Worm (Caenorhabditis elegans): ENCODE results near the gene F42A9.3.

Gene F42A9.3

DNA sequence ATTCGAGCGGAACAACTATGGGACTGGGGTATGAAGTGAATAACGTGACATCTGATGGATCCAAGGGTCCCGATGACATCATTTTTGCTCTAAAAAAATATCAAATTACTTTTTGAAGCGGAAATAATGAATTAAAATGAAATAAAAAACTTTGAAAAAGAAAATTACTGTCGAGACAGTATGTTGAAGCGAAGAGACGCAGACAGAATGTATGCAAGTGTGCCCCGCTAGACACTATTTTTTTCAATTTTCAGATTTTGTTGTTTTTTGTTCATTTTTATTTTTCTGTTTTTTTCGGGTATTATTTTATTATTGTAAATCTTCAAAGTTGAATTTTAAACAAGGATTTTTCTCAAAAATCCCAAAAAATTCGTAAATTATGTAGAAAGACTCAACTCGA is 1.6 kb downstream of the F42A9.3 start, which contains the start of gene F42A9.8:
TSS of gene F42A9.8 (minus strand) at position 88 of the 400 bp plus-strand sequence.
- TF ChIP-seq lin-38 (GFP tag; IDR thresholded peaks at IDR 0.05) (peak; percentile 56), madf-5 (GFP tag; IDR thresholded peaks at IDR 0.05) (no peak)

DNA sequence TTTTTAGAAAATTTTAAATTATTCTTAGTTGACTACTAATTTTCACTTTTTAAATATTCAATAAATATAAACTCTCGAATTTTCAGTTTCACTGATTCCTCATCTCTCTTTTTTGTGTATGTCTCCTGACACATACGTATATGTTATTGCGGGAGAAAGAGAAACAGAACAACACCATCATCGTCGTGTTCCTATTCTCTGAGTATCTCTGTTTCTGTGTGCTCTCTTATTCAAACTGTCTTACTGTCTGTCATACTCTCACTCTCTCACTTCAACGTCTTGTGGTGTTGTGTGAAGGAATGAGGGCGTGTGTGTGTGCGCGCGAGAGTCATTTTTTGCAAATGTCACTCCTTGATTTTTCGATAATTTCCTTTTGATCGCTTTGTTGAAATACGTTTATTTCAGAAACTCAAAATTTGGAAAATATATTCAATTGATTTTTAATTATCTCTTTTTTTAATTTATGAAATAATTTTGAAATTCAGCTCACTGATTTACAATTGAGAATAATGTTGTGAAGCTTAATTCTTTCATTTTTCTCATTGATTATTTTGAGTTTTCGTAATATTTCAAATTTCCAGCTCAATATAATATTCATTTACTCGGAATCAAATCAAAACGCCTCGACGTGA is 3.2 kb downstream of the F42A9.3 start, which contains the start of gene lin-49:
TSS of gene lin-49 (plus strand) at position 582 of the 632 bp plus-strand sequence.
- TF ChIP-seq ctbp-1 (GFP tag; IDR thresholded peaks at IDR 0.05): 0 out of 2 replicates have a peak, but pooled peaks have one; percentile 42
- TF ChIP-seq snpc-1.2 (GFP tag; IDR thresholded peaks at IDR 0.05): no peak
- no peak for TF ChIP-seq zip-11 (GFP tag; IDR thresholded peaks at IDR 0.05)
- TF ChIP-seq mep-1 (tag; optimal IDR thresholded peaks at IDR 0.05): peak; percentile 88
- no peak for TF ChIP-seq F26F4.8 (GFP tag; conservative IDR thresholded peaks at IDR 0.05)
- no peak for TF ChIP-seq ces-1 (GFP tag; optimal IDR thresholded peaks at IDR 0.05)
- TF ChIP-seq Y5F2A.4 (GFP tag; optimal IDR thresholded peaks at IDR 0.05): no peak
- TF ChIP-seq php-3 (GFP tag; IDR thresholded peaks at IDR 0.05): no peak
- no peak for TF ChIP-seq ceh-20 (GFP tag; IDR thresholded peaks at IDR 0.05)
- no peak for TF ChIP-seq Y105C5A.15 (GFP tag; IDR thresholded peaks at IDR 0.05)
- TF ChIP-seq spr-1 (tag; optimal IDR thresholded peaks at IDR 0.05): no peak
- no peak for TF ChIP-seq zag-1 (tag; optimal IDR thresholded peaks at IDR 0.05)
- peak; percentile 56 for TF ChIP-seq rbr-2 (tag; optimal IDR thresholded peaks at IDR 0.05)
- TF ChIP-seq snpc-4 (tag; optimal IDR thresholded peaks at IDR 0.05): no peak
- peak; percentile 87 for TF ChIP-seq dve-1 (tag; optimal IDR thresholded peaks at IDR 0.05; ENCODE audit: insufficient read depth)
- no peak for TF ChIP-seq tra-1 (GFP tag; IDR thresholded peaks at IDR 0.05)
- TF ChIP-seq daf-8 (GFP tag; IDR thresholded peaks at IDR 0.05): no peak
- no peak for TF ChIP-seq nhr-76 (tag; optimal IDR thresholded peaks at IDR 0.05)
- no peak for TF ChIP-seq gei-8 (GFP tag; optimal IDR thresholded peaks at IDR 0.05)
- peak; percentile 43 to 82 for TF ChIP-seq lsy-2 (tag; optimal IDR thresholded peaks at IDR 0.05)
- TF ChIP-seq unc-62 (GFP tag; optimal IDR thresholded peaks at IDR 0.05 in 1 of 2): peak in 1 of 2 experiments; percentile 10
- no peak for TF ChIP-seq unc-62 (tag; optimal IDR thresholded peaks at IDR 0.05)
- TF ChIP-seq D1046.2 (GFP tag; IDR thresholded peaks at IDR 0.05): no peak
- TF ChIP-seq jun-1 (tag; optimal IDR thresholded peaks at IDR 0.05): no peak
- no peak for TF ChIP-seq nhr-42 (GFP tag; IDR thresholded peaks at IDR 0.05)
- TF ChIP-seq lin-39 (tag; optimal IDR thresholded peaks at IDR 0.05): no peak
- TF ChIP-seq nhr-237 (tag; optimal IDR thresholded peaks at IDR 0.05): no peak
- peak; percentile 7 for TF ChIP-seq nhr-11 (tag; optimal IDR thresholded peaks at IDR 0.05)
- peak; percentile 86 for TF ChIP-seq hlh-11 (tag; optimal IDR thresholded peaks at IDR 0.05)
- TF ChIP-seq R02D3.7 (tag; optimal IDR thresholded peaks at IDR 0.05): no peak
- peak; percentile 20 for TF ChIP-seq nhr-102 (tag; optimal IDR thresholded peaks at IDR 0.05)
- TF ChIP-seq T26A8.4 (GFP tag; IDR thresholded peaks at IDR 0.05): no peak
- no peak for TF ChIP-seq madf-5 (GFP tag; IDR thresholded peaks at IDR 0.05)
- peak in 1 of 2 experiments; percentile 79 for TF ChIP-seq daf-16 (GFP tag; optimal IDR thresholded peaks at IDR 0.05)
- peak; percentile 80 for TF ChIP-seq daf-16 (tag; optimal IDR thresholded peaks at IDR 0.05)
- TF ChIP-seq nhr-111 (GFP tag; optimal IDR thresholded peaks at IDR 0.05): no peak
- TF ChIP-seq lin-38 (GFP tag; IDR thresholded peaks at IDR 0.05): peak; percentile 44
- no peak for TF ChIP-seq unc-130 (GFP tag; optimal IDR thresholded peaks at IDR 0.05)
- no peak for TF ChIP-seq ceh-82 (tag; optimal IDR thresholded peaks at IDR 0.05)
- TF ChIP-seq set-16 (GFP tag; IDR thresholded peaks at IDR 0.05): no peak
- peak; percentile 47 for TF ChIP-seq lin-13 (GFP tag; optimal IDR thresholded peaks at IDR 0.05)
- no peak for TF ChIP-seq F44E2.7 (GFP tag; IDR thresholded peaks at IDR 0.05)
- TF ChIP-seq mes-2 (tag; optimal IDR thresholded peaks at IDR 0.05; ENCODE audit: poor library complexity, severe bottlenecking): peak; percentile 67
- no peak for TF ChIP-seq pha-4 (GFP tag; IDR thresholded peaks at IDR 0.05)
- peak; percentile 65 for TF ChIP-seq pha-4 (tag; optimal IDR thresholded peaks at IDR 0.05)
- TF ChIP-seq nhr-48 (tag; optimal IDR thresholded peaks at IDR 0.05): peak; percentile 12
- TF ChIP-seq hif-1 (tag; optimal IDR thresholded peaks at IDR 0.05): peak in 1 of 2 experiments; percentile 38
- peak; percentile 58 for TF ChIP-seq T20F7.1 (GFP tag; optimal IDR thresholded peaks at IDR 0.05)
- TF ChIP-seq zip-2 (tag; optimal IDR thresholded peaks at IDR 0.05): no peak
